Worm (Caenorhabditis elegans) whole organism, L2 larva: Measurements from ENCODE around the gene F55C10.4.

ENCODE experiments used
- F13H6.1 ChIP-seq: sonication (generic microtip); optimal IDR thresholded peaks from 2 replicates; lab custom pipeline; 2016; ENCODE audit warnings: missing genetic modification characterization, missing compliant biosample characterization
- R02D3.7 ChIP-seq: fragments of 150-350 bp; optimal IDR thresholded peaks from 2 replicates; lab custom pipeline; 2014; ENCODE audit warnings: missing biosample characterization, missing genetic modification characterization
- ZK546.5 ChIP-seq: sonication (generic microtip); optimal IDR thresholded peaks from 2 replicates; lab custom pipeline; 2017; ENCODE audit warnings: missing biosample characterization, missing genetic modification characterization
- aly-2 ChIP-seq: fragments of 150-350 bp; optimal IDR thresholded peaks from 2 replicates; lab custom pipeline; 2014; ENCODE audit warnings: missing biosample characterization, missing genetic modification characterization
- blmp-1 ChIP-seq: sonication (generic microtip); optimal IDR thresholded peaks from 2 replicates; lab custom pipeline; 2017; ENCODE audit warnings: missing genetic modification characterization, mild to moderate bottlenecking, missing compliant biosample characterization, antibody characterized with exemption, moderate library complexity; ENCODE audit not compliant: insufficient read depth
- crh-2 ChIP-seq: sonication (generic microtip); optimal IDR thresholded peaks from 2 replicates; lab custom pipeline; 2017; ENCODE audit warnings: missing biosample characterization, missing genetic modification characterization
- dmd-4 ChIP-seq: sonication (generic microtip); optimal IDR thresholded peaks from 2 replicates; lab custom pipeline; 2017; ENCODE audit warnings: missing biosample characterization, missing genetic modification characterization
- egl-27 ChIP-seq: sonication (generic microtip); optimal IDR thresholded peaks from 3 replicates; lab custom pipeline; 2017; ENCODE audit warnings: missing biosample characterization, missing genetic modification reagents, missing genetic modification characterization
- elt-1 ChIP-seq: fragments of 150-350 bp; optimal IDR thresholded peaks from 2 replicates; lab custom pipeline; 2014; ENCODE audit warnings: missing biosample characterization, missing genetic modification characterization
- fos-1 ChIP-seq: fragments of 150-350 bp; optimal IDR thresholded peaks from 2 replicates; lab custom pipeline; 2014; ENCODE audit warnings: missing biosample characterization, missing genetic modification characterization
- gmeb-1 ChIP-seq: fragments of 150-350 bp; optimal IDR thresholded peaks from 2 replicates; lab custom pipeline; 2014; ENCODE audit warnings: missing biosample characterization, missing genetic modification characterization
- lin-11 ChIP-seq: fragments of 150-350 bp; sonication (generic microtip); optimal IDR thresholded peaks from 2 replicates; lab custom pipeline; 2014; ENCODE audit warnings: missing biosample characterization, missing genetic modification characterization, inconsistent platforms, mixed read lengths
- lin-13 ChIP-seq: fragments of 150-350 bp; optimal IDR thresholded peaks from 2 replicates; lab custom pipeline; 2014; ENCODE audit warnings: missing biosample characterization, missing genetic modification reagents, missing genetic modification characterization
- lin-39 ChIP-seq: fragments of 150-350 bp; optimal IDR thresholded peaks from 2 replicates; lab custom pipeline; 2014; ENCODE audit warnings: missing biosample characterization, missing genetic modification reagents, missing genetic modification characterization
- lsy-2 ChIP-seq, 2 experiments: fragments of 150-350 bp in 1 of 2; sonication (generic microtip) in 1 of 2; optimal IDR thresholded peaks; 2 replicates each; lab custom pipeline; 2014 to 2017; ENCODE audit warnings: missing biosample characterization in 2 of 2, missing genetic modification characterization in 2 of 2
- mdl-1 ChIP-seq, 2 experiments: fragments of 150-350 bp in 1 of 2; sonication (generic microtip) in 1 of 2; optimal IDR thresholded peaks; 2 replicates each; lab custom pipeline; 2017; ENCODE audit warnings: missing biosample characterization in 2 of 2, missing genetic modification characterization in 2 of 2
- nhr-10 ChIP-seq: sonication (generic microtip); optimal IDR thresholded peaks from 2 replicates; lab custom pipeline; 2017; ENCODE audit warnings: missing biosample characterization, missing genetic modification characterization
- nhr-11 ChIP-seq: fragments of 150-350 bp; optimal IDR thresholded peaks from 2 replicates; lab custom pipeline; 2014; ENCODE audit warnings: missing biosample characterization, missing genetic modification characterization
- nhr-12 ChIP-seq: fragments of 150-350 bp; optimal IDR thresholded peaks from 2 replicates; lab custom pipeline; 2014; ENCODE audit warnings: missing biosample characterization, missing genetic modification characterization
- nhr-129 ChIP-seq: fragments of 150-350 bp; optimal IDR thresholded peaks from 2 replicates; lab custom pipeline; 2014; ENCODE audit warnings: missing biosample characterization, missing genetic modification characterization
- nhr-21 ChIP-seq: fragments of 150-350 bp; optimal IDR thresholded peaks from 2 replicates; lab custom pipeline; 2014; ENCODE audit warnings: missing biosample characterization, missing genetic modification characterization
- nhr-6 ChIP-seq: fragments of 150-350 bp; optimal IDR thresholded peaks from 2 replicates; lab custom pipeline; 2014; ENCODE audit warnings: missing biosample characterization, missing genetic modification characterization
- peb-1 ChIP-seq: fragments of 150-350 bp; optimal IDR thresholded peaks from 2 replicates; lab custom pipeline; 2014; ENCODE audit warnings: missing biosample characterization, missing genetic modification characterization
- sem-4 ChIP-seq: fragments of 150-350 bp; optimal IDR thresholded peaks from 2 replicates; lab custom pipeline; 2014; ENCODE audit warnings: missing biosample characterization, missing genetic modification reagents, missing genetic modification characterization
- skn-1 ChIP-seq: sonication (generic microtip); optimal IDR thresholded peaks from 2 replicates; lab custom pipeline; 2017; ENCODE audit warnings: missing biosample characterization, missing genetic modification characterization
- sma-3 ChIP-seq: sonication (generic microtip); optimal IDR thresholded peaks from 2 replicates; lab custom pipeline; 2016; ENCODE audit warnings: missing genetic modification reagents, missing genetic modification characterization, missing compliant biosample characterization
- sma-9 ChIP-seq, 2 experiments: fragments of 150-350 bp in 1 of 2; sonication (generic microtip) in 1 of 2; optimal IDR thresholded peaks; 2 replicates each; lab custom pipeline; 2014 to 2016; ENCODE audit warnings: missing genetic modification characterization in 2 of 2, mild to moderate bottlenecking in 1 of 2, missing biosample characterization in 1 of 2, missing compliant biosample characterization in 1 of 2, missing genetic modification reagents in 1 of 2, moderate library complexity in 1 of 2
- snpc-4 ChIP-seq: fragments of 150-350 bp; optimal IDR thresholded peaks from 2 replicates; lab custom pipeline; 2014; ENCODE audit warnings: missing biosample characterization, missing genetic modification characterization
- unc-55 ChIP-seq: fragments of 150-350 bp; sonication (generic microtip); optimal IDR thresholded peaks from 3 replicates; lab custom pipeline; 2014; ENCODE audit warnings: missing biosample characterization, missing genetic modification reagents, missing genetic modification characterization
- zag-1 ChIP-seq: fragments of 150-350 bp; optimal IDR thresholded peaks from 2 replicates; lab custom pipeline; 2014; ENCODE audit warnings: missing biosample characterization, missing genetic modification characterization
- ztf-1 ChIP-seq: fragments of 200-800 bp; sonication (Bioruptor generic); conservative IDR thresholded peaks from 2 replicates; pipeline ENCODE4 v1.3.6; 2022; ENCODE audit warnings: missing genetic modification characterization, missing compliant biosample characterization

F55C10.4 gene

DNA sequence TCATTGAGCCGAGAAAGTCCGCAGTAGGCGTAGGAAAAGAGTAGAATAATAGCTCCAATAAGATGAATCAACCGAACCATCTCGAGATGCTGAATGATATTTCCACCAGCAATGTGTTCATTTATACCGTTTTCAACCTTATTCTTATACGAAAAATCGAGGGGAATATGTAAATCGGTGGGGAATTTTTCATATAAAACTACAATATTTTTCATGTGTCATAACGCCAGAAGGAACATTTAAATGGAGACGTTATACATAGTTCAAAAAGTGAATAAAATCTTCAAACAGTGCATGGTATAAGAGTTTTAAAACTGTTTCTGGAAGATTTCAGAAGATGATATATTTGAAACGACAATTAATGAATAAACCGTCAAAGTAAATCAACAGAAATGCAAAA, 16.1 kb downstream of the F55C10.4 start, which contains the start of gene nas-19:
nas-19 (minus strand) TSS at position 101 of the 400 bp plus-strand sequence.
- TF ChIP-seq crh-2 (tag; lab: Kevin White, UChicago) (no peak), ztf-1 (GFP tag; lab: Robert Waterston, UW) (no peak), lin-13 (GFP tag; lab: Kevin White, UChicago) (no peak), nhr-6 (tag; lab: Kevin White, UChicago) (no peak), nhr-11 (tag; lab: Kevin White, UChicago) (no peak), dmd-4 (tag; lab: Kevin White, UChicago) (no peak), lsy-2 (tag; optimal IDR thresholded peaks at IDR 0.05; lab: Kevin White, UChicago) (no peak), lin-39 (no peak), blmp-1 (tag; lab: Kevin White, UChicago) (no peak), nhr-10 (tag; lab: Kevin White, UChicago) (no peak), elt-1 (tag; lab: Kevin White, UChicago) (no peak)
- TF ChIP-seq, all 48 proteins: peak for 0

ce11 chrV:11403059-11403458, 16.5 kb downstream of the F55C10.4 start:
- TF ChIP-seq nhr-10 (tag; lab: Kevin White, UChicago) (no peak), fos-1 (tag; lab: Kevin White, UChicago) (peak; percentile 71), sma-9 (GFP tag; optimal IDR thresholded peaks at IDR 0.05; lab: Kevin White, UChicago) (peak; percentile 24), sma-9 (tag; optimal IDR thresholded peaks at IDR 0.05; lab: Kevin White, UChicago) (no peak), peb-1 (tag; lab: Kevin White, UChicago) (no peak)

ce11 chrV:11403702-11404101, 17.2 kb downstream of the F55C10.4 start:
- TF ChIP-seq fos-1 (tag; lab: Kevin White, UChicago), result peak; percentile 70
- peak; percentile 24 for TF ChIP-seq sma-9 (GFP tag; optimal IDR thresholded peaks at IDR 0.05; lab: Kevin White, UChicago)
- no peak for TF ChIP-seq sma-9 (tag; optimal IDR thresholded peaks at IDR 0.05; lab: Kevin White, UChicago)
- TF ChIP-seq F13H6.1 (tag; lab: Kevin White, UChicago), result peak; percentile 15
- peak; percentile 45 for TF ChIP-seq crh-2 (tag; lab: Kevin White, UChicago)
- no peak for TF ChIP-seq nhr-12

- TF ChIP-seq sma-9 (GFP tag; optimal IDR thresholded peaks at IDR 0.05; lab: Kevin White, UChicago) (no peak), sma-9 (tag; optimal IDR thresholded peaks at IDR 0.05; lab: Kevin White, UChicago) (no peak), sem-4 (no peak), ZK546.5 (tag; lab: Kevin White, UChicago) (no peak)
Observed at ce11 chrV:11407251-11407650, 20.7 kb downstream of the F55C10.4 start, which contains the start of gene K03B8.6. Gene K03B8.6 (plus strand): TSS chrV:11407584.

- TF ChIP-seq elt-1 (tag; lab: Kevin White, UChicago) (no peak), aly-2 (no peak), ztf-1 (GFP tag; lab: Robert Waterston, UW) (no peak), unc-55 (GFP tag; lab: Kevin White, UChicago) (no peak), mdl-1 (tag; optimal IDR thresholded peaks at IDR 0.05; lab: Kevin White, UChicago) (no peak), lin-11 (tag; lab: Kevin White, UChicago) (no peak), sma-9 (GFP tag; optimal IDR thresholded peaks at IDR 0.05; lab: Kevin White, UChicago) (no peak), sma-9 (tag; optimal IDR thresholded peaks at IDR 0.05; lab: Kevin White, UChicago) (no peak), nhr-12 (no peak)
- TF ChIP-seq, all 48 proteins: peak for 0
Observed at ce11 chrV:11410902-11411561, 24.5 kb downstream of the F55C10.4 start, which contains the start of the genes K03B8.8 and grl-3. Gene K03B8.8 (minus strand): TSS chrV:11411002. Gene grl-3 (plus strand): TSS chrV:11411511.

- TF ChIP-seq crh-2 (tag; lab: Kevin White, UChicago), result peak; percentile 40
- TF ChIP-seq zag-1 (tag; lab: Kevin White, UChicago), result no peak
- TF ChIP-seq snpc-4, result peak; percentile 65
- TF ChIP-seq nhr-21, result peak; percentile 13
- peak; percentile 15 for TF ChIP-seq egl-27 (tag; lab: Kevin White, UChicago)
- no peak for TF ChIP-seq skn-1 (tag; lab: Kevin White, UChicago)
- no peak for TF ChIP-seq lsy-2 (tag; optimal IDR thresholded peaks at IDR 0.05; lab: Kevin White, UChicago)
- TF ChIP-seq R02D3.7 (tag; lab: Kevin White, UChicago), result no peak
- no peak for TF ChIP-seq sem-4
- no peak for TF ChIP-seq ZK546.5 (tag; lab: Kevin White, UChicago)
- no peak for TF ChIP-seq nhr-12
- TF ChIP-seq nhr-129 (tag; lab: Kevin White, UChicago), result peak; percentile 48
- TF ChIP-seq fos-1 (tag; lab: Kevin White, UChicago), result peak; percentile 61
- no peak for TF ChIP-seq gmeb-1 (tag; lab: Kevin White, UChicago)
- peak; percentile 65 for TF ChIP-seq sma-3 (GFP tag; lab: Kevin White, UChicago)
- peak; percentile 63 for TF ChIP-seq sma-9 (GFP tag; optimal IDR thresholded peaks at IDR 0.05; lab: Kevin White, UChicago)
- no peak for TF ChIP-seq sma-9 (tag; optimal IDR thresholded peaks at IDR 0.05; lab: Kevin White, UChicago)
Observed at ce11 chrV:11412125-11412524, 25.6 kb downstream of the F55C10.4 start.
